Worm (Caenorhabditis elegans) whole organism, dauer: ENCODE results near the gene H13N06.2.

Source experiments
- unc-62 ChIP-seq: sonication (generic microtip); optimal IDR thresholded peaks from 2 replicates; lab custom pipeline; 2017; ENCODE audit warnings: missing biosample characterization, missing genetic modification reagents, missing genetic modification characterization

The H13N06.2 gene

DNA sequence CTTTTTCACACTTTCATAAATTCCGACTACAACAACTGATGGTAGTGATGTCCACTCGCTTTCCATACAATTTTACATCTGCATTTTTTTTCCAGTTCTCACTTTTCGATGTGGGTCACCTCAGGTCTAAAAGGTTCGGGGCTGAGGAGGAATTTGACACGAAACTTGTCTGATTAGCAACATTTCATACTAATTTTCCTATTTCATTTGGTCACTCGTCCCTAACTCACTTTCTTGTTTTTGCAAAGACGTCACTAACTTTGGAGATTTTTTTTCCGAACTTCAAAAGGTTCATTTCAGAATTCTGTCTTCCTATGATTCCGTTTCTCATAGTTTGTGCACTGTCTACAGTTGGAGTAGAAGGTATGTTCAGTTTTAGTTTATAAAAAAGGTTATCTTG is at the start of gene H13N06.2:
Gene H13N06.2, plus strand, starts transcription at position 301 of the 400 bp plus-strand sequence.
- TF ChIP-seq unc-62 (GFP tag; lab: Kevin White, UChicago) = no peak

DNA sequence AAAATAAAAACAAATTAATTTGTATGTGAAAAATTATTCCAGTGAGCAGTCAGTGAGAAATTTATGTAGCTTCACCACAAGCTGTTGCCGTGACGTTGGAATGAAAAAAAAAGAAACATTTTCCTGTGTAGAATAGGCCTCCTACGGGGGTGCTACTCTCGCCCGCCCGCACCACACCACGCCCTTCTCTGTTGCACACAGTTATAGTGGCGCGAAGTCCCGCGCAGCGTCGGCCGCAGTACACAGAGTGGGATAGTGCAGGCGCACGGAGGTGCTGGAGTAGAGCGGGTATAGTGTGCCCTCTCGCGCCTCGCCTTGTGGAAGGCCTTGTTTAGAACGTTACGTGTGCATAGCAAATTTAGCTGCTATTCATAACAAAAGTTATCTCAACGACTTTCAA is 49.1 kb upstream of the H13N06.2 start:
- no peak for TF ChIP-seq unc-62 (GFP tag; lab: Kevin White, UChicago)

DNA sequence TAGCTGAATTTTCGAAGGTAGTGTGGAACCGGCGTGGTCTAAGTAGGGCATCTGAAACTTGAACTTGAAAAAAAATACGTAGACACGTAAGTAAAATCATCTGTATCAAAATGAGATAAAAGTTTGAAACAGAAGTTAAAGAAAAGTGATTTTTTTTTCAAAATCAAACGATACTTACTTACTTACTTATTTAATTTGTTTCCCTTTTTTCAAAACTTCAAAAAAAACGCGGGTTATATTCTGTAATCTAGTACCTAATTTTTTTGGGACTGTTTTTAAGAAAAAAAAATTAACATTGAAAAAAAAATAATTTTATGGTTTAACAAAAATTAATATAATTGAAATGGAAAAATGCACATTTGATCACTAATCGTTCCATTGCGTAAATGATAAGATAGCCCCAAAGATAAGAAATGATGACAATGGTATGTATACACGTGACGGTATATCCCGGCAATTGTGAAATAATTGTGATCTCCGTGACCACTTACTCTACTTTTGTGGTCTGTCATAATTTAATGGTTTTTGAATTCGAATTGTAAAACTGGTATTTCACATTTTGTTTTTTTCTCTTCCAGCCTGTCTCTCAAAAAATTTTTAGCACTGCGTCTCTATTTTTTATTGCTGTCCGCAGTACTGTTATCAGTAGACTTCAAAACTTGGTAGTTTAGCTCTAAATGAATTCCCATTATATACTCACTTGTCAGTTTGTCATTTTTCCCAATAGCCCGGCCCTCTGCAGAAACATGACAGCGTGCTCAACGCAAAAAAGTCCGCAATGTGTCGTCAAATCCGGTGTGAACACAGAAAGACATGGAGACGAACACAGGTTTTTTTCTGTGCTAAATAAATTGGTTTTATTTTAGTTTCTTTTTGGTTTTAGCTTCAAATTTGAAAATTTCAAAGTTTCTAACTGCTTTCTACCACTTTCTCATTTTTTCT is 46.9 kb upstream of the H13N06.2 start, which contains the start of gene mocs-1:
Gene mocs-1, minus strand, starts transcription at position 51 of the 942 bp plus-strand sequence.
- no peak for TF ChIP-seq unc-62 (GFP tag; lab: Kevin White, UChicago)

DNA sequence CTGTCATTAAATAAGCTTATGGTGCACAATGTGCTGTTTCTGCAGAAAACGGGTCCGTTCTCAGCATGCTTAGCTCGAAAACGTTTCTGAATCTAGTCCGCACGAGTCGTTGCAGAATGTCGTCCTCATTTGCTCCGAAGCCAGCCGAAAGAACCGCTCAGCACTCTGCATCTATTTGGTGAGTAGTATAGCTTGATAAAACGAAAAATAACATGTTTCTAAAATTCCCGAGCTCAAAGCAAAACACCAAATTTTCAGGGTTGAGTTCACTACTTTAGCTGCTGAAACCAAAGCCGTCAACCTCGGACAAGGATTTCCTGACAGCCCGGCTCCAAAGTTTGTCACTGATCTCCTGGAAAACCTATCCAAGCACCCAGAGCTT is 46.2 kb upstream of the H13N06.2 start, which contains the start of gene nkat-3:
Gene nkat-3, plus strand, starts transcription at position 46 of the 382 bp plus-strand sequence.
- no peak for TF ChIP-seq unc-62 (GFP tag; lab: Kevin White, UChicago)

DNA sequence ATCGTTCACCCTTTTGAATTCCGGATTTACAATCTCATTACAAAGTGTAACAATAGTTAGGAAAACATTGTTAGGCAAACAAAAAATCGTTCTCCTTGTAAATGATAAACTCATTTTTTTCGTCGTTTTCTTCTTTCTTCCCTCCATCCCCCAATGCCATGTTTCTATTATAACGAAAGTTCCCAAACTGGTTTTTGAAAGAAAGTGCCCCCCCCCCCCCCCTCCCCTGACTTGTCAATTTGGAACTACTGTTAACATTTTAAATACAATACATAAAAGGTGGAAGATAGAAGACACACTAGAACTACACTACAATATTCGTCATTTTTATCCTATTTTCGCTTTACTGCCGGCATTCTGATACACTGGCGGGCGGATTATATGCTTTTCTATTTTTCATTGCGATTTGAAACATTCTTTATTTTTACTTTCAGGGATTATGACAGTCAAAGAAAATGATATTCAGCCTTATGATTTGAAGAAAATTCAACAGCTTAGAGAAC is 41.6 kb upstream of the H13N06.2 start, which contains the start of gene R03A10.5:
Gene R03A10.5, plus strand, starts transcription at position 431 of the 503 bp plus-strand sequence.
- TF ChIP-seq unc-62 (GFP tag; lab: Kevin White, UChicago) = no peak

DNA sequence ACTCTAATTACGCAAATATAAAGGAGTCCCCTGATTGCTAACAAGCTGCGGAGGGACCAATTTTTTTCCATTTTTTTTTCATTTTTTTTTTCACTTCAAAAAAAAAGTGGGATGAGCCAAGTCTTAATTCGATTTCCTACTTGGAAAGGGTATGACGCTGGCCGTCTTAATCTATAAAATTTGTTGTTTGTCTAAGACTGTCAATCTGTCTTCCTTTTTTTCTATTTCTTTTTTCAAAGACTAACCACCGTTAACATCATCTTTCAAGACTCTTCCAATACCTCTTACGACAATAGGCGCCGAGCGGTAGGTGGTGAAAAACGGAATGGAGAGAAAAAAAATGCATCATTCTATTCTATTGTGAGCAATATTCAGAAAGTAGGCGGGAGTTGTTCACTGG is 22.9 kb upstream of the H13N06.2 start:
- TF ChIP-seq unc-62 (GFP tag; lab: Kevin White, UChicago) = no peak

DNA sequence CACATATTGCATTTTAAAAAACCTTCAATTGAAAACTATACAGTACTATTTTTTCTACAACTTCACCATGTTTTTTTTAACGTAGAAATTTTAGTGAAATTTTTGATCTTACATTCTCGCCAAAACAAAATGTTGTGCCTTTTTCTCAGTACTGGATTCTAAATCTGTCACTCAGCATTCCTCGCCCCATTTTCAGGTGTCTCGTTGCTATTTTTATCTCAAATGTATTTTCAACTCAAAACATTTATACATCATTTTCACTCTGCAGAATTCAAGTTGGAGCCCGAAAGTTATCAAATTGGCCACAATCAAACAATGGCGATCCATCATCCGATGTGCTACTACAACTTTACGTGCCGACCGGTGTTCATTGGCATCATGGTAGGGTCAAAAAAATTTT is 21.9 kb upstream of the H13N06.2 start, which contains the start of gene sprr-1:
Gene sprr-1, plus strand, starts transcription at position 269 of the 400 bp plus-strand sequence.
- TF ChIP-seq unc-62 (GFP tag; lab: Kevin White, UChicago) = no peak

DNA sequence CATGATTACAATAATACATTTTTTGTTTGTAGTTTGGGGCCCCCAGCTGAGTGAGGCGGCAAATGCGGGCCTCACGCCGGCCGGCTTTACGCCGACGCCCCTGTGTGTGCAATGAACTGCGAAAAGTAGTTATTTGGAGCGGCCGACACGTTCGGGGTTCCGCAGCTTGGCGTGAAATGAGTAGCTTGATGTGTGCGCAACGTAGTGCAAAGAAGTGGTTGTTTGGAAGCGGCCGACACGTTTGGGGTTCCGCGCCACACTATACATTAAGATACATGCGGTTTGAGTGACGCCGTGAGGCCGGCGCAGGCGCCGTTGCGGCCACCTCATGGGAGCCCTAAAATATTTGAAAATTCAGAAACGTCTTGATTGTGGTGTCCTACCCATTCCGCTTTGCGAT is 19.2 kb upstream of the H13N06.2 start:
- TF ChIP-seq unc-62 (GFP tag; lab: Kevin White, UChicago) = no peak

DNA sequence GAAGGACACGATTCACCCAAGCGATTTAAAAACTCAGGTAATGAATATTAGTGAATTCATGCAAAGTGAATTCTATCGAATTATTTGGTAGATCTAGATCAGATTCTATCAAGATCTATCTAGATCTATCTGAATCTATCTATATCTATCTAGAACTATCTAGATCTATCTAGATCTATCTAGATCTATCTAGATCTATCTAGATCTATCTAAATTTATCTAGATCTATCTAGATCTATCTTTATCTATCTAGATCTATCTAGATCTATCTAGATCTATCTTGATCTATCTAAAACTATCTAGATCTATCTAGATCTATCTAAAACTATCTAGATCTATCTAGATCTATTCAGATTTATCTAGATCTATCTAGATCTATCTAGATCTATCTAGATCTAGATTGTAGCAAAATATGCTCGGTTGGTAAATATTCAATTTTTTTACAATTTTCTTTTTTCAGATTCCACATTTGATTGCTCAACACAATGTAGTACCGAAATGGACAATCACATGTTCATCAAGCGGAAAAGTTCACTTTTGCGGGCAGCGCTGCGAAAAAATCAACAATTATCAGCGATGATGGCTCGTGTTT is 17.9 kb upstream of the H13N06.2 start:
- TF ChIP-seq unc-62 (GFP tag; lab: Kevin White, UChicago) = no peak

DNA sequence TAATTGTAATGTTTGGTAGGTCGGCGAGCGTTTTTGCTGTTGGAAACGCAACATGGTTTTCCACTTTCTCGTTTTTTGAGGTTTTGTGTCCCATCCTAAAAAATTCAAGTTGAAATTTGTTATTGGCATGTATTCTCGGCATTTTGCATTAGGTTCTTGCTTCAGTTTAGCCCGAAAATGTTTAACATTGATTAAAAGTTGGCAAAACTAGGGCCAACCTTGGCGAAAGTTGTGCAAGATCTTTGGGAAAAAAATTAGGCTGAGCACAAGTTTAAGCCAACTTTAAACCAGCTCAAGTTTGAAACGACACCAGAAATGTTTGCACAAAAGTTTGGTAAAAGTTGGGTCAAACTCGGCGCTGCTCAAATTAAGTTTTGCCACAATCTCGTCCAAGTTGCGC is 10.6 kb upstream of the H13N06.2 start, which contains the start of gene exc-1:
Gene exc-1, minus strand, starts transcription at position 101 of the 400 bp plus-strand sequence.
- TF ChIP-seq unc-62 (GFP tag; lab: Kevin White, UChicago) = no peak

DNA sequence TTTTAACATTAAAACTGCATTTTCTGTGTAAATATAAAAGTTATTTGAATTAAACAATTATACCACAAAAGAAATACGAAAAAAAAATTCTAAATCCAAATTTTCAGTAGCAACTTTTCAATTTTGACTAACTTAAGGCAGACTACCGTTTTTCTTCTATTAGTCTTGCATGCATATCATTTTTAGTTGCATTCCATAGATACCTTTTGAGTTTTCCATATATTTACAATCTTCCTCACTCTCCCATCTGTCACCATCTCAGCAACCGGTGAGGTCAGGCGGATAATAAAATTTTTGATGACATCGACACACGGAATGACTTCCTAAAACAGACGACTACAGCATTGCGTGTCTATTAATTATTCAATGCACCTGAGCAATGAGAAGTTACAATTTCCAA is 9.2 kb upstream of the H13N06.2 start, which contains the start of gene gcy-36:
Gene gcy-36, plus strand, starts transcription at position 301 of the 400 bp plus-strand sequence.
- TF ChIP-seq unc-62 (GFP tag; lab: Kevin White, UChicago) = no peak

DNA sequence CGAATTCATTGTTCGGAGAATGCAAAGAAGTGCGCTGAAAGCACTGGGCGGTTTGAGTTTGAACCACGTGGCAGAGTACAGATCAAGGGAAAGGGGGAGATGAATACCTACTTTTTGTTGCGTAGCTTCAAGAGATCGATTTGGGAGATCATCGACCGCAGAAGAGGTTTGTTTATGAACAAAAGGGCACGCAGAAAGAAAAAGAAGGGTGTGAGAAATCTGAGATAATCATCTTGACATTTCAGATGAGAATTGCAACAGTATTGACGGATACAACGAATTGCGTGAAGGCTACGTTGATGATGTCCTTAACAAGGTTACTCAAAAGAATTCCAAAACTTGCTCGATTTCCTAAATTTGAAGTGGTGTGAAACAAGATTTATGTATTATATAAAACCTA is 2.6 kb upstream of the H13N06.2 start:
- no peak for TF ChIP-seq unc-62 (GFP tag; lab: Kevin White, UChicago)

DNA sequence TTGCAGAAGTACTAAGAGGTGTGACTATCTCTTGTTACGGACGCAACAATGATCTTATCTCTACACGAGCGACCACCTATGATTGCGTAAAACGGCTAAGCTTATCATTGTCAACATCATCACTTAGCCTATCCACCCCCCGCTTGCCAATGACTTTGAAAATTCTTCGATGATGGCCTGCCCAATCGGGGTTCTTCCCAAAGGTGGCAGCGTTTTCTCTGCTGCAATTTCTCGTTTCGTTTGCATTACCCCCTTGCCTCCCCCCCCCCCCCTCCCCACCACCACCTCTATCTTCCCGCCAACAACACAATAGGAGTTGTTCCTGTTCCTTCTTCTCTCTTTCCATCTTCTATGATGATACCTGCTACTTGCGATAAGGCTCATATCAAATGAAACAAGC is 744 bp upstream of the H13N06.2 start:
- TF ChIP-seq unc-62 (GFP tag; lab: Kevin White, UChicago) = no peak

DNA sequence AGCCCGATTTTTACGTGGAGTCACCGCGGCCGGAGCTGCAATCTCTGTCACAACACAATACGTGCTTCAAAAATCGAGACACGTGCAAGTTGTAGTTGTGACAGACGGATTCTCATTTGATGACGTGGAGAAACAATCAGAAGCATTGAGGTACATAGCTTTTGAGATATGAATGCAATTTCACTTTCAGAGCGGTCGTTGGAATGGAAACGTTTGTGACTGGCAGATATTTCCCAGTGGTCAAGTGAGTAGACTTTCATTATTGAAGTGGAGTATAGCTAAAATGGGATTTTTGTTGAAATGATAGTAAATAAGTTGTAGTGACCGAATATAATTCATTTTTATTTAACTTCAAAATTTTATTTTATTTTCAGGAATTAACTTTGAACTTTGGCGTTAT is 3.2 kb downstream of the H13N06.2 start:
- TF ChIP-seq unc-62 (GFP tag; lab: Kevin White, UChicago) = no peak

DNA sequence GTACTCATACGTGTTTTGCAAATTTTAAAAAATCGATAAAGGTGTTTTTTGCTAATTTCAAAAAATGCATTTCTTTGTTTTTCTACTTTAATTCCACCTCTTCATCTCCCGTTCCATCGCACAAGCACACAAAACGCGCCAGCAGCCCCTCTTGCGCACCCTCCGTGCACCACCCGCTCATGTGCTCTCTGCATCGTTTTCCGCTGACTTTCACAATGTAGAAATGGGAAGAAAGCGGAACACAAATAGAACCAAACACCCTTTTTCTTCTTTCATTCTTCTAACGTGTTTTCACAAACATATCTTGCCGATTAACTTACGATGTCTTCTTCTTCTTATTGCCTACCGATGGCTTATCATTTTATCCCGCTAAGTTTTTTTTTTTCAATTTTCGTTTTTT is 4.9 kb downstream of the H13N06.2 start:
- TF ChIP-seq unc-62 (GFP tag; lab: Kevin White, UChicago) = no peak

DNA sequence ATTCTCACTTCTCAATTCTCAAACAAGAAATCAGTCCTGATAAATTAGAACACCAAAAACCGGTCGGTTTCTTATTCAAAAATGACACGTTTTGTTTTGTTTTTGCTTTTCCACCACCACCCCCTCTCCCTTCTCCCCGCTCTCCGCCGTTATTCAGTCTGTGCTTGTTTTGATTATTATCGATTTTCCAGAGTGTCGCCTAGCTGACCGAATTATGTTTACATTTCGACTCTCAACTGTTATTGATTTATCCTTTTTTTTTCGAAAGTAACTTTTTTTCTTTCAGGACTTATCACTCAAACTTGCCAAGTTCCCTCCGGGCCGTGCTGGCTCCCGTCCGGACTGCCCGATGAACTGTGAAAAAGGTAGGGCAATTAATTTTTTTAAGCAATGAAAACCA is 5.4 kb downstream of the H13N06.2 start, which contains the start of gene gob-1:
Gene gob-1, plus strand, starts transcription at position 281 of the 400 bp plus-strand sequence.
- no peak for TF ChIP-seq unc-62 (GFP tag; lab: Kevin White, UChicago)
